Worm (Caenorhabditis elegans): ENCODE results near the gene T23B5.3.

T23B5.3 gene

DNA sequence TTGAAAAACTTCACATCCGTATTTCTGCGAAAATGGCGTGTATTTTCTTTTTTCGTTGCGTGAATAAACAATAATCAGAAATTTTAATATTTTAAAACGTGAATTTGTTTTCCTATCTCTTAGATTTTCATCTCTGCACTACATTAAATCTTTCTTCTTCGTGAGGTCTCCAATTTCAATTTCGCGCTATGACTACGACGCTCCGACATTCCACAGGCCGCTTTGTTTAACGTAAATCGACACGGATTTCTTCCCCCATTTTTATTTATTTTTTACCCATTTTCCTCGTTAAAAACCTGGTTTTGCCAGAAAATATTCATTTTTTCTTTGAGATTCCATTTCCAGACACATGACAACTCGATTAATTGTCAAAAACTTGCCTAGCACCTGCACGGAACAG, 36.2 kb downstream of the T23B5.3 start, which contains the start of the genes T23F6.3 and rbd-1 (continued):
- TF ChIP-seq sptf-1 (tag; optimal IDR thresholded peaks at IDR 0.05) (no peak), ztf-11 (tag; optimal IDR thresholded peaks at IDR 0.05) (peak in 1 of 2 experiments; percentile 92), zag-1 (tag; optimal IDR thresholded peaks at IDR 0.05) (peak; percentile 50), unc-62 (GFP tag; optimal IDR thresholded peaks at IDR 0.05) (no peak), lin-14 (GFP tag; optimal IDR thresholded peaks at IDR 0.05) (peak; percentile 86), nhr-11 (tag; optimal IDR thresholded peaks at IDR 0.05) (peak; percentile 82), ztf-4 (tag; optimal IDR thresholded peaks at IDR 0.05) (peak; percentile 75), Y116A8C.19 (tag; optimal IDR thresholded peaks at IDR 0.05; ENCODE audit: borderline replicate concordance) (no peak), skn-1 (tag; optimal IDR thresholded peaks at IDR 0.05) (peak; percentile 69), irx-1 (tag; optimal IDR thresholded peaks at IDR 0.05) (peak; percentile 84), aly-2 (tag; optimal IDR thresholded peaks at IDR 0.05) (peak; percentile 90), nhr-12 (tag; optimal IDR thresholded peaks at IDR 0.05) (no peak), nhr-76 (tag; optimal IDR thresholded peaks at IDR 0.05) (no peak), ceh-8 (GFP tag; optimal IDR thresholded peaks at IDR 0.05) (peak; percentile 90), ceh-82 (tag; optimal IDR thresholded peaks at IDR 0.05) (peak; percentile 93 to 96 (median 94)), nhr-90 (tag; optimal IDR thresholded peaks at IDR 0.05; ENCODE audit: poor library complexity) (peak; percentile 96), jun-1 (tag; optimal IDR thresholded peaks at IDR 0.05) (peak; percentile 76), snpc-4 (tag; optimal IDR thresholded peaks at IDR 0.05) (peak; percentile 68), ets-5 (GFP tag; IDR thresholded peaks at IDR 0.05) (no peak), tbx-2 (tag; optimal IDR thresholded peaks at IDR 0.05) (peak; percentile 95), sox-4 (tag; optimal IDR thresholded peaks at IDR 0.05) (peak; percentile 76), C16A3.4 (tag; optimal IDR thresholded peaks at IDR 0.05) (peak; percentile 93), lin-39 (tag; optimal IDR thresholded peaks at IDR 0.05) (peak; percentile 79), nhr-47 (tag; optimal IDR thresholded peaks at IDR 0.05) (peak; percentile 96), hpl-2 (GFP tag; optimal IDR thresholded peaks at IDR 0.05) (peak; percentile 84), xbp-1 (tag; optimal IDR thresholded peaks at IDR 0.05) (peak; percentile 89), pag-3 (tag; optimal IDR thresholded peaks at IDR 0.05; ENCODE audit: borderline replicate concordance, insufficient read depth) (no peak), zip-4 (GFP tag; optimal IDR thresholded peaks at IDR 0.05) (peak; percentile 68), alr-1 (tag; optimal IDR thresholded peaks at IDR 0.05; ENCODE audit: borderline replicate concordance) (no peak), dsc-1 (tag; optimal IDR thresholded peaks at IDR 0.05) (peak; percentile 92), unc-130 (tag; optimal IDR thresholded peaks at IDR 0.05) (peak; percentile 95)

DNA sequence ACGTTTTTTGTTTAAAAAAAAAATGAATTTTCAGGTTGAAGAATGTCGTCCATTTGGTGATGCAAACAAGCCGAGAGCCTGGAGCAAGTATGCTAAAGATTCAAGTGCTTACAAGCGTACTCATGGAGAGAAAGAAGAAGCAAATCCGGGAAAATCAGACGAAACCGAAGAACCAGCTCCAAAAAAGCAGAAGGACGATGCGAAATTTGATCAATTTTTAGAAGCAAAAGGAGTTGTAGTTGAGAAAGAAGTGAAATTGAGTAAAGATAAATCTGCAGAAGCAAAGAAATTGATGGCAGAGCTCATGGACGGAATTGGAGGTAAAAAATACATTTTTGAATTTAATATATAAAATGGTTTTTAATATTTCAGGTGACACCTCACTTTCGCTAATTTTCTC, 36.8 kb downstream of the T23B5.3 start:
- no peak for TF ChIP-seq efl-1 (optimal IDR thresholded peaks at IDR 0.05)
- TF ChIP-seq efl-1 (GFP tag; optimal IDR thresholded peaks at IDR 0.05 in 1 of 2) = peak in 1 of 2 experiments; percentile 92
- no peak for TF ChIP-seq lin-39 (tag; optimal IDR thresholded peaks at IDR 0.05)

DNA sequence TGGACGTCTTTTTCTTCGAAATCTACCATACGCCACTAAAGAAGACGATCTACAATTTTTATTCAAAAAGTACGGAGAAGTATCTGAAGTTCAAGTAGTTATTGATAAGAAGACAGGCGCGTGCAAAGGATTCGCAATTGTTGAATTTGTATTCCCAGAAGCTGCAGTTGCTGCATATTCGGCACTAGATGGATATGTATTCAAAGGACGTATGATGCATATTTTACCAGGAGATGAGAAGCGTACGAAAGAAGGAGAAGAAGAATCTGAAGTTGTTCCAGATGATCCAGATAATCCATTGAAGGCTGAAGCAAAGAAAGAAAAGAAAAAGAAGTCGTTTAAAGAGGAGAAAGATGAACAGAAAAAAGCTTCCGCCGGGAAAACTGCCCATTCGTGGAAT, 37.5 kb downstream of the T23B5.3 start:
- no peak for TF ChIP-seq alr-1 (tag; optimal IDR thresholded peaks at IDR 0.05; ENCODE audit: borderline replicate concordance)
- peak; percentile 58 for TF ChIP-seq nhr-85 (tag)
- TF ChIP-seq grh-1 (GFP tag; IDR thresholded peaks at IDR 0.05) = no peak
- TF ChIP-seq efl-1 (optimal IDR thresholded peaks at IDR 0.05) = no peak
- peak in 1 of 2 experiments; percentile 64 for TF ChIP-seq efl-1 (GFP tag; optimal IDR thresholded peaks at IDR 0.05 in 1 of 2)

DNA sequence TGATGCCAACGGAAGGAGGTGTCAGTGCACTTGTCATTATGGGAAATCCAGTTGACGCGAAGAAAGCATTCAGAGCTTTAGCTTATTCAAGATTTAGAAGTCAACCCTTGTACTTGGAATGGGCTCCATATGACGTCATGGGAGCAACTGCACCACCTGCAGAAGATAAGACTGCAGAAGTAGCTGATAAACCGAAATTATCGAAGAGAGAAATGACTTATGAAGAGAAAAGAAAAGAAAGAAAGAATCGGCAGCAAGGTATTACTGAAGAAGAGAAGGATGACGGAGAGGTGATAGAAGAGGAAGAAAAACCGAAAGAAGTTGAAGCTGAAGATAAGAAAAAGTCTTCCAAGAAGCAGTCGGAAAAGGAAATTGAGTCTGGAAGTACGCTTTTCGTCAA, 39.7 kb downstream of the T23B5.3 start:
- TF ChIP-seq jun-1 (tag; optimal IDR thresholded peaks at IDR 0.05) (no peak), elt-2 (tag; optimal IDR thresholded peaks at IDR 0.05) (peak; percentile 64), fkh-4 (tag; optimal IDR thresholded peaks at IDR 0.05; ENCODE audit: borderline replicate concordance) (no peak), efl-1 (optimal IDR thresholded peaks at IDR 0.05) (no peak), efl-1 (GFP tag; optimal IDR thresholded peaks at IDR 0.05 in 1 of 2) (peak in 1 of 2 experiments; percentile 68)

All from whole organism, L1 larva.